Worm (Caenorhabditis elegans): ENCODE measurements around the gene Y59H11AM.4.

Y59H11AM.4 gene

DNA sequence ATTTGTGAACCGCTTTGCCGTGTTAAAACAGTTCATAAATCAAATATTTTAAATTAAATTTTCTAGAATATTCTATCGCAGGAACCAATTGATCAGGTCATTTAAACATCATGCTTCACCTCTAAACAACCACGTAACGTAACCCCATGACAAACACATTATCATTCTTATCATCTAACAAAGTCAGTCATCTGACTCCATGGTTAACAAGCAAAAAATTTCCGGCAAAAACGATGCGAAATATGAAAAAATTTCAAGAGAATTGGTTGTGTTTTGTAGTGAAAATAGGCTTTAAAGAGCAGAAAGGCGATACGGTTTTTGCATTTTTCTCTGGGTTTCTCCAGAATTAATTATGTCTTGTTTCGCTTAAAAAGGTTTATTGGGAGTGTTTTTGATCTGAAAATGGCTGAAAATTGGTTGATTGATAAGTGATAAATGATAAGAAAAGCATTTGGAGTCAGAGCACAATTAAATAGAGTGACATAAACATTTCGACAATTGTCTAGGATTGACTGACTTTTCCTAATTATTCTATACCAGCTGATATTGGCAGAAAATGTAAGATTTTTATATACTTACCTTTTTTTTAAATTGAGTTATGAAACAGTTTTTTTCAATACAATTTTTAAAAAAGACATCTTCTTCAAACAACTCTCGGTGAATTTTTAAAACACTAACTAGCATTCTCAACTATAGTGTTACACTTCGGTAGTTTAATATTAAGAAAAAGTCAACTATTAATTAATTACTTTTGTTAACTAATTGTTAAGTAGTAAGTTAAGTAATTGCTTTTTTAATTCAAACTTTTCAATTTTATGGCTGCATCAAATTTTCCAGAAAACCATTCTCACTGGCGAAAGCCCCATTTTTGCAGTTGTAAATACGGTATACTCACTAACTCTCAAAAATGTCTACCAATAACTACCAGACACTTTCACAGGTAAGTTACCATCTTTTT is 15.2 kb upstream of the Y59H11AM.4 start, which contains the start of gene catp-7 (continued):
- TF ChIP-seq F26F4.8 (GFP tag; conservative IDR thresholded peaks at IDR 0.05) (no peak), F10B5.3 (tag; optimal IDR thresholded peaks at IDR 0.05) (no peak), hmg-1.1 (GFP tag; IDR thresholded peaks at IDR 0.05) (no peak), Y48G9A.11 (GFP tag; IDR thresholded peaks at IDR 0.05) (no peak), snpc-4 (tag; optimal IDR thresholded peaks at IDR 0.05) (no peak), lin-15B (tag; optimal IDR thresholded peaks at IDR 0.05) (no peak), dmd-6 (GFP tag; IDR thresholded peaks at IDR 0.05) (no peak), daf-8 (GFP tag; IDR thresholded peaks at IDR 0.05) (no peak), aly-2 (tag; optimal IDR thresholded peaks at IDR 0.05) (no peak), arid-1 (GFP tag; conservative IDR thresholded peaks at IDR 0.05) (no peak), ceh-28 (tag; optimal IDR thresholded peaks at IDR 0.05) (no peak), daf-19 (GFP tag; conservative IDR thresholded peaks at IDR 0.05) (no peak), ztf-7 (tag; optimal IDR thresholded peaks at IDR 0.05) (no peak), nhr-102 (tag; optimal IDR thresholded peaks at IDR 0.05) (peak; percentile 58), spr-1 (tag; optimal IDR thresholded peaks at IDR 0.05) (no peak), lin-13 (GFP tag; optimal IDR thresholded peaks at IDR 0.05) (no peak), ZK546.5 (tag; optimal IDR thresholded peaks at IDR 0.05) (no peak), pqm-1 (tag; optimal IDR thresholded peaks at IDR 0.05) (peak; percentile 65), ctbp-1 (GFP tag; IDR thresholded peaks at IDR 0.05) (no peak), nhr-77 (tag; optimal IDR thresholded peaks at IDR 0.05) (peak; percentile 1), unc-130 (GFP tag; optimal IDR thresholded peaks at IDR 0.05) (no peak), zag-1 (tag; optimal IDR thresholded peaks at IDR 0.05) (no peak), rbr-2 (tag; optimal IDR thresholded peaks at IDR 0.05) (no peak), snpc-1.2 (GFP tag; IDR thresholded peaks at IDR 0.05) (no peak), zfp-2 (tag; optimal IDR thresholded peaks at IDR 0.05) (no peak), zip-2 (tag; optimal IDR thresholded peaks at IDR 0.05) (no peak), daf-16 (GFP tag; optimal IDR thresholded peaks at IDR 0.05) (no peak), daf-16 (tag; optimal IDR thresholded peaks at IDR 0.05) (peak; percentile 88), lin-1 (GFP tag; IDR thresholded peaks at IDR 0.05) (peak; percentile 11; the same call in 1 of the 2 replicates)

DNA sequence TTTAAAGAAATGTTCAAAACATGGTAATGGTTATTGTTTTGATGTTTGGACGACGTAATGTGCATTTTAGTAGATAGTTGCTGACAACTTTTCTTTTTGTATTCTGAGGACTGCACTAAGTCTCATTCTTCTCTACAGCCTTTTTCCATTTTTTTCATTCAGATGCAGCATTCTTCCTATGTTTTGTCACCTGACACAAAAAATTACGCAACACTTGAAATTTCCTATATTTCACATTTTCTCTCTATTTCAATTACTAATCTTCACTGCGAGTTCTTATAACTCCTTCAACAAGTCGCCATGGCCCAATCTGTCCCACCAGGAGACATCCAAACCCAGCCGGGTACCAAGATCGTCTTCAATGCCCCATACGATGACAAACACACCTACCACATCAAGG is 985 bp upstream of the Y59H11AM.4 start, which contains the start of gene Y59H11AM.1:
Y59H11AM.1 (plus strand) TSS at position 301 of the 400 bp plus-strand sequence.
- no peak for TF ChIP-seq gei-8 (GFP tag; optimal IDR thresholded peaks at IDR 0.05)
- no peak for TF ChIP-seq ZK337.2 (GFP tag; IDR thresholded peaks at IDR 0.05)
- TF ChIP-seq ceh-32 (tag; optimal IDR thresholded peaks at IDR 0.05; ENCODE audit: poor library complexity): no peak
- TF ChIP-seq aly-2 (tag; optimal IDR thresholded peaks at IDR 0.05): no peak
- TF ChIP-seq T20F7.1 (GFP tag; optimal IDR thresholded peaks at IDR 0.05): no peak
- no peak for TF ChIP-seq unc-39 (tag; optimal IDR thresholded peaks at IDR 0.05)
- no peak for TF ChIP-seq lin-38 (GFP tag; IDR thresholded peaks at IDR 0.05)
- no peak for TF ChIP-seq Y75B8A.6 (GFP tag; IDR thresholded peaks at IDR 0.05)
- no peak for TF ChIP-seq Y5F2A.4 (GFP tag; optimal IDR thresholded peaks at IDR 0.05)
- TF ChIP-seq mxl-2 (GFP tag; conservative IDR thresholded peaks at IDR 0.05): no peak
- TF ChIP-seq Y48G9A.11 (GFP tag; IDR thresholded peaks at IDR 0.05): no peak
- no peak for TF ChIP-seq hmg-1.1 (GFP tag; IDR thresholded peaks at IDR 0.05)
- no peak for TF ChIP-seq Y105C5A.15 (GFP tag; IDR thresholded peaks at IDR 0.05)
- no peak for TF ChIP-seq ceh-28 (tag; optimal IDR thresholded peaks at IDR 0.05)
- no peak for TF ChIP-seq fos-1 (tag; optimal IDR thresholded peaks at IDR 0.05)
- no peak for TF ChIP-seq D1046.2 (GFP tag; IDR thresholded peaks at IDR 0.05)
